Fruit fly (Drosophila melanogaster): ENCODE measurements around the gene pygo.

The pygo gene

DNA sequence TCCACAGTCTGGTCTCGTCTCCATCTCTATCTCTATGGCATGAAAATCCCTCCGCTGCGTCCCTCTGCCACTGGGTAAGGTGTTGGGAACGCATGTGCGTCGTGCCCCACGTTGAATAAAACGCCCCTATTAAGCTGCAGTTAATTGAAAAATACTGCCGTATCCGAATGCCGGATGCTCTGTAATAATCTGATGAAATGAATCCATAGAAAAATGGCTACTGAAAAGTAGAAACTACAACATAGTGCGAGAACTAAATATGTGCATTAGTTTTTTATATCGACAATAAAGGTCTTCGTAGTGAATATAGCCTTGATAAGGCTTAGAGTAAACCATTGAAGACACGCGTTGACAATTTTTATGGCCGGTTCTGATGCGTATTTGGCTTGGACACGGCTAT is 13.8 kb downstream of the pygo start (continued):
- TF ChIP-seq cyc (GFP tag; optimal IDR thresholded peaks at IDR 0.05) (no peak), dsx (GFP tag; optimal IDR thresholded peaks at IDR 0.05; ENCODE audit: poor library complexity, severe bottlenecking) (peak; percentile 84), CG8319 (GFP tag; optimal IDR thresholded peaks at IDR 0.05) (no peak), Sox15 (GFP tag; optimal IDR thresholded peaks at IDR 0.05) (no peak), pdm3 (GFP tag; optimal IDR thresholded peaks at IDR 0.05) (peak; percentile 66), Ets96B (tag; optimal IDR thresholded peaks at IDR 0.05) (peak; percentile 69), CG32006 (GFP tag; optimal IDR thresholded peaks at IDR 0.05) (peak; percentile 83), Hr38 (GFP tag; optimal IDR thresholded peaks at IDR 0.05) (no peak), salr (GFP tag; optimal IDR thresholded peaks at IDR 0.05) (peak; percentile 48 to 64), Hr39 (GFP tag; optimal IDR thresholded peaks at IDR 0.05) (no peak), CG6163 (GFP tag; IDR thresholded peaks at IDR 0.05) (peak; percentile 90), dac (GFP tag; optimal IDR thresholded peaks at IDR 0.05) (peak; percentile 50), CG31627 (GFP tag; optimal IDR thresholded peaks at IDR 0.05) (no peak), CG4318 (GFP tag; optimal IDR thresholded peaks at IDR 0.05) (peak; percentile 62), CG6792 (GFP tag; optimal IDR thresholded peaks at IDR 0.05) (peak; percentile 52), Hr4 (GFP tag; optimal IDR thresholded peaks at IDR 0.05) (peak; percentile 70), topi (GFP tag; optimal IDR thresholded peaks at IDR 0.05) (peak; percentile 24), Blimp-1 (GFP tag; optimal IDR thresholded peaks at IDR 0.05) (no peak), net (GFP tag; optimal IDR thresholded peaks at IDR 0.05) (peak; percentile 51), CG6808 (GFP tag; optimal IDR thresholded peaks at IDR 0.05) (peak; percentile 74), Eip75B (GFP tag; optimal IDR thresholded peaks at IDR 0.05) (peak; percentile 80), CG9139 (GFP tag; optimal IDR thresholded peaks at IDR 0.05) (peak; percentile 55), CG15336 (GFP tag; IDR thresholded peaks at IDR 0.05) (peak; percentile 83), Eip78C (GFP tag) (peak; percentile 92), esn (GFP tag; optimal IDR thresholded peaks at IDR 0.05) (no peak), Met (GFP tag; optimal IDR thresholded peaks at IDR 0.05) (no peak), Ets21C (GFP tag; optimal IDR thresholded peaks at IDR 0.05) (no peak), CG8632 (GFP tag; optimal IDR thresholded peaks at IDR 0.05) (peak; percentile 40), CG34406 (GFP tag; optimal IDR thresholded peaks at IDR 0.05) (peak; percentile 20), Eip93F (GFP tag; optimal IDR thresholded peaks at IDR 0.05) (no peak), CG1621 (tag; optimal IDR thresholded peaks at IDR 0.05) (peak; percentile 78), Lpt (GFP tag; optimal IDR thresholded peaks at IDR 0.05) (peak; percentile 26), CG10669 (GFP tag; optimal IDR thresholded peaks at IDR 0.05) (peak; percentile 74)

DNA sequence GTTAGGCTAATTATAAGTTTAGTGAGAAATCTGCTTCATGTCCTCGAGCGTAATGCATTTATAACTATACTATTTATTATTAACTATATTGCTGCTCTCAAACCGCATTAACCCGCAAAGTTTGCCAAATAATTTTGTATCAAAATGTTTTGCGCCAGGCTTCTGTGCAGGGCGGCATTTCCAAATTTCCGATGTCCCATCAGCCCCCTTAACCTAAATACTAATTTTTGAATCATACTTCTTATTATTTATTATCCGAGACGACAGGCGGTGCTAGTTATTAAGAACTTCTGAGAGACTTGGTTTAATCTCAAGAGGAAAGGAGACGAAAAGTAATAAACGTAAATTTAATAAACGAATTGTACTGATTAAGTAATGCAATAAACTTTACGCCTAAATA is 14.8 kb downstream of the pygo start:
- TF ChIP-seq CG16779 (tag; optimal IDR thresholded peaks at IDR 0.05) (no peak), eg (GFP tag; IDR thresholded peaks at IDR 0.05) (no peak), CG6163 (GFP tag; IDR thresholded peaks at IDR 0.05) (no peak), Ets96B (tag; optimal IDR thresholded peaks at IDR 0.05) (no peak), Eip78C (GFP tag) (peak; percentile 7)

DNA sequence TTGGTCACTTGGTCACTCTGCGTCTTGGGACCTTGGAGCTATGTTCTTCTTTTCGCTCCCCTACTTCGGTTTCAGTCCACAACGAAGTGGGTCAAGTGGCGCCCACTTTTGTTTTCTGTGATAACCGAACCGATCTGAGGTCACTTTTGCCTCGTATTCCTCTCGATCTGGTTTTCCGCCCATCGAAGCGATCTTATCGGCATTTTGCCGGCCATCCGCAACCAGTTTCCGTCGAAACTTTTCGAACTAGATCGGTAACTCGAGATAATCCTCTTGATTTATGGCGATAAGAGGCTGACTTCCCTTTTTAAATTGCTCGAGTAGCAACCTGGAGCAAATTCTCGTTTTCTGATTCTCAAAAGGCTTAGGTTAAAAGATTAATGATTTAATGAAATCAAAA is 15.9 kb downstream of the pygo start:
- TF ChIP-seq Blimp-1 (GFP tag; optimal IDR thresholded peaks at IDR 0.05) (peak; percentile 18), Met (GFP tag; optimal IDR thresholded peaks at IDR 0.05) (no peak), Ets21C (GFP tag; optimal IDR thresholded peaks at IDR 0.05) (no peak), Hr39 (GFP tag; optimal IDR thresholded peaks at IDR 0.05) (no peak), svp (GFP tag) (peak; percentile 53)

DNA sequence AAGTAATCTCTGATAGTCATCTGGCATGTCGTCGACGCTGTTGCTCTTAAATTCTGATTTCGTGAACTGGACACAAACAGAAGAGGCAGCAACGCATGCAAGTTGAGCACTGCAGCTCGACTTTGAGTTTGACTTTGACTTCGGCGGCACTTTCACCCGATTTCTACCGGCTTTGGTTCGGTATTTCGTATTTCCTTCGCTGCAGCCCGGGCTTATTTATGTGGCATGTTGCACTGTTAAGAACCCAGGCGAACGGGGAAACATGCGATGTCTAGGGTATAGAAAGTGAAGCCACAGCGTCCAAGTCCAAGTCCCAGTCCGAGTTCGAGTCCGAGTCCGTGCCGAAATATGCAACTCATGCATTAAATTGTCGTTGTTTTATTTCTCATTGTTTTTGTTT is 16.3 kb downstream of the pygo start:
- peak; percentile 37 for TF ChIP-seq Eip78C (GFP tag)
- peak; percentile 58 for TF ChIP-seq Blimp-1 (GFP tag; optimal IDR thresholded peaks at IDR 0.05)
- TF ChIP-seq Eip93F (GFP tag; optimal IDR thresholded peaks at IDR 0.05): no peak
